Worm (Caenorhabditis elegans) whole organism, L3 larva: ENCODE results near the gene cyp-33C9.

Experiments used
- R02D3.7 ChIP-seq: fragments of 150-350 bp; optimal IDR thresholded peaks from 2 replicates; lab custom pipeline; 2014; ENCODE audit warnings: missing biosample characterization, missing genetic modification characterization
- ZK546.5 ChIP-seq: sonication (generic microtip); optimal IDR thresholded peaks from 2 replicates; lab custom pipeline; 2017; ENCODE audit warnings: missing biosample characterization, missing genetic modification characterization
- aly-2 ChIP-seq: fragments of 150-350 bp; optimal IDR thresholded peaks from 2 replicates; lab custom pipeline; 2014; ENCODE audit warnings: missing biosample characterization, missing genetic modification characterization
- ama-1 ChIP-seq: fragments of 150-350 bp; optimal IDR thresholded peaks from 2 replicates; lab custom pipeline; 2018
- ceh-16 ChIP-seq: sonication (generic microtip); optimal IDR thresholded peaks from 2 replicates; lab custom pipeline; 2017; ENCODE audit warnings: missing biosample characterization, missing genetic modification characterization
- ceh-82 ChIP-seq: fragments of 150-350 bp; optimal IDR thresholded peaks from 2 replicates; lab custom pipeline; 2014; ENCODE audit warnings: missing biosample characterization, missing genetic modification characterization
- ceh-9 ChIP-seq: sonication (generic microtip); optimal IDR thresholded peaks from 2 replicates; lab custom pipeline; 2018; ENCODE audit warnings: missing biosample characterization, missing genetic modification characterization
- daf-12 ChIP-seq: fragments of 150-350 bp; optimal IDR thresholded peaks from 2 replicates; lab custom pipeline; 2014; ENCODE audit warnings: missing biosample characterization, missing genetic modification reagents, missing genetic modification characterization
- egl-27 ChIP-seq: sonication (generic microtip); optimal IDR thresholded peaks from 4 replicates; lab custom pipeline; 2017; ENCODE audit warnings: missing biosample characterization, missing genetic modification reagents, missing genetic modification characterization
- elt-2 ChIP-seq: sonication (generic microtip); optimal IDR thresholded peaks from 2 replicates; lab custom pipeline; 2016; ENCODE audit warnings: missing genetic modification reagents, mild to moderate bottlenecking, missing genetic modification characterization, missing compliant biosample characterization
- elt-3 ChIP-seq, 3 experiments: fragments of 150-350 bp in 1 of 3; sonication (generic microtip) in 2 of 3; optimal IDR thresholded peaks; 2 replicates in 2 of 3; 4 replicates in 1 of 3; lab custom pipeline; 2014 to 2017; ENCODE audit warnings: missing biosample characterization in 3 of 3, missing genetic modification characterization in 3 of 3
- eor-1 ChIP-seq, 2 experiments: fragments of 150-350 bp; optimal IDR thresholded peaks; 2 replicates each; lab custom pipeline; 2014 to 2018; ENCODE audit warnings: missing biosample characterization in 2 of 2, missing genetic modification characterization in 2 of 2
- fkh-10 ChIP-seq: sonication (generic microtip); optimal IDR thresholded peaks from 2 replicates; lab custom pipeline; 2017; ENCODE audit warnings: missing biosample characterization, missing genetic modification reagents, missing genetic modification characterization
- fkh-2 ChIP-seq: fragments of 150-350 bp; optimal IDR thresholded peaks from 2 replicates; lab custom pipeline; 2014; ENCODE audit warnings: missing biosample characterization, missing genetic modification reagents, missing genetic modification characterization
- fos-1 ChIP-seq: fragments of 150-350 bp; optimal IDR thresholded peaks from 2 replicates; lab custom pipeline; 2014; ENCODE audit warnings: missing biosample characterization, missing genetic modification characterization
- hmg-11 ChIP-seq: sonication (generic microtip); optimal IDR thresholded peaks from 2 replicates; lab custom pipeline; 2016; ENCODE audit warnings: missing genetic modification characterization, missing compliant biosample characterization
- jun-1 ChIP-seq: fragments of 150-350 bp; optimal IDR thresholded peaks from 2 replicates; lab custom pipeline; 2014; ENCODE audit warnings: missing biosample characterization, missing genetic modification reagents, missing genetic modification characterization
- lin-15B ChIP-seq: fragments of 150-350 bp; optimal IDR thresholded peaks from 2 replicates; lab custom pipeline; 2014; ENCODE audit warnings: missing biosample characterization, missing genetic modification characterization
- lsy-12 ChIP-seq: sonication (generic microtip); optimal IDR thresholded peaks from 2 replicates; lab custom pipeline; 2016; ENCODE audit warnings: mild to moderate bottlenecking, missing genetic modification characterization, missing compliant biosample characterization
- nfya-1 ChIP-seq: sonication (generic microtip); optimal IDR thresholded peaks from 2 replicates; lab custom pipeline; 2017; ENCODE audit warnings: missing genetic modification characterization, mild to moderate bottlenecking, missing compliant biosample characterization, antibody characterized with exemption, moderate library complexity; ENCODE audit not compliant: insufficient read depth
- nhr-11 ChIP-seq: fragments of 150-350 bp; optimal IDR thresholded peaks from 2 replicates; lab custom pipeline; 2014; ENCODE audit warnings: missing biosample characterization, missing genetic modification characterization
- nhr-12 ChIP-seq: fragments of 150-350 bp; optimal IDR thresholded peaks from 2 replicates; lab custom pipeline; 2014; ENCODE audit warnings: missing biosample characterization, missing genetic modification characterization
- nhr-28 ChIP-seq: fragments of 150-350 bp; optimal IDR thresholded peaks from 2 replicates; lab custom pipeline; 2014; ENCODE audit warnings: missing biosample characterization, missing genetic modification characterization
- nhr-43 ChIP-seq: sonication (generic microtip); optimal IDR thresholded peaks from 2 replicates; lab custom pipeline; 2016; ENCODE audit warnings: mild to moderate bottlenecking, missing genetic modification characterization, missing compliant biosample characterization; ENCODE audit not compliant: poor library complexity, severe bottlenecking
- nhr-76 ChIP-seq: fragments of 150-350 bp; sonication (generic microtip); optimal IDR thresholded peaks from 5 replicates; lab custom pipeline; 2014; ENCODE audit warnings: missing biosample characterization, missing genetic modification characterization
- nhr-77 ChIP-seq: fragments of 150-350 bp; optimal IDR thresholded peaks from 2 replicates; lab custom pipeline; 2014; ENCODE audit warnings: missing biosample characterization, missing genetic modification characterization
- pqm-1 ChIP-seq: fragments of 150-350 bp; optimal IDR thresholded peaks from 2 replicates; lab custom pipeline; 2017; ENCODE audit warnings: missing biosample characterization, missing genetic modification characterization, inconsistent platforms
- skn-1 ChIP-seq: fragments of 150-350 bp; optimal IDR thresholded peaks from 2 replicates; lab custom pipeline; 2014; ENCODE audit warnings: missing biosample characterization, missing genetic modification characterization
- snpc-4 ChIP-seq: fragments of 150-350 bp; optimal IDR thresholded peaks from 2 replicates; lab custom pipeline; 2014; ENCODE audit warnings: missing biosample characterization, missing genetic modification characterization
- tbx-2 ChIP-seq: sonication (generic microtip); optimal IDR thresholded peaks from 2 replicates; lab custom pipeline; 2016; ENCODE audit warnings: mild to moderate bottlenecking, missing genetic modification characterization, missing compliant biosample characterization
- unc-39 ChIP-seq: sonication (generic microtip); optimal IDR thresholded peaks from 4 replicates; lab custom pipeline; 2017; ENCODE audit warnings: missing biosample characterization, missing genetic modification characterization
- unc-62 ChIP-seq: fragments of 150-350 bp; sonication (generic microtip); optimal IDR thresholded peaks from 4 replicates; lab custom pipeline; 2014; ENCODE audit warnings: missing biosample characterization, missing genetic modification reagents, missing genetic modification characterization
- zag-1 ChIP-seq: fragments of 150-350 bp; optimal IDR thresholded peaks from 2 replicates; lab custom pipeline; 2014; ENCODE audit warnings: missing biosample characterization, missing genetic modification characterization
- ztf-11 ChIP-seq: fragments of 150-350 bp; optimal IDR thresholded peaks from 2 replicates; lab custom pipeline; 2014; ENCODE audit warnings: missing biosample characterization, missing genetic modification characterization
- ztf-4 ChIP-seq: fragments of 150-350 bp; optimal IDR thresholded peaks from 2 replicates; lab custom pipeline; 2014; ENCODE audit warnings: missing biosample characterization, missing genetic modification characterization

cyp-33C9 gene

DNA sequence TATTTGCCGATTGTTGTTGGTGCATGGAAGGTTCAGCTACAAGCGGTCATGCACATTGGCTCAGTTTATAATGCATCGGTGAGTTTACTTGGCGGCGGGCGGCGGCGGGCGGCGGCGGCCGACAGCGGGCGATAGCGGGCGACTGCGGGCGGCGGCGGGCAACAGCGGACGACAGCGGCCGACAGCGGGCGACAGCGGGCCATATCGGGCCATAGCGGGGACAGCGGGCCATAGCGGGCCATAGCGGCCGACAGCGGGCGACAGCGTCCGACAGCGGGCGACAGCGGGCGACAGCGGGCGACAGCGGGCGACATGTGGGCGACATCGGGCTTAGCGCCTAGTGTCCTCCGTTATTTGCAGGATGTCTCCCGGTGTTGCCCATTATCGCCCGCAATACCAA lies 37.8 kb upstream of the cyp-33C9 start:
- no peak for TF ChIP-seq pqm-1
- no peak for TF ChIP-seq fkh-10
- no peak for TF ChIP-seq aly-2 (tag; lab: Kevin White, UChicago)
- no peak for TF ChIP-seq nhr-76
- no peak for TF ChIP-seq ztf-4
- no peak for TF ChIP-seq R02D3.7 (tag; lab: Kevin White, UChicago)
- TF ChIP-seq lsy-12 (tag; lab: Kevin White, UChicago), result no peak
- no peak for TF ChIP-seq fos-1
- TF ChIP-seq fkh-2 (tag; lab: Kevin White, UChicago), result no peak
- TF ChIP-seq nhr-43 (tag; lab: Kevin White, UChicago), result no peak
- TF ChIP-seq daf-12 (tag; lab: Kevin White, UChicago), result no peak
- no peak for TF ChIP-seq elt-2 (tag; lab: Kevin White, UChicago)
- no peak for TF ChIP-seq egl-27 (tag; lab: Kevin White, UChicago)
- no peak for TF ChIP-seq nfya-1 (tag; lab: Kevin White, UChicago)
- no peak for TF ChIP-seq snpc-4
- TF ChIP-seq ZK546.5 (tag; lab: Kevin White, UChicago), result no peak
- no peak for TF ChIP-seq zag-1 (tag; lab: Kevin White, UChicago)
- TF ChIP-seq nhr-11 (tag; lab: Kevin White, UChicago), result no peak
- TF ChIP-seq hmg-11 (tag; lab: Kevin White, UChicago), result no peak
- TF ChIP-seq unc-62 (GFP tag; lab: Kevin White, UChicago), result no peak
- TF ChIP-seq, all 47 proteins: peak for 0

ce11 chrV:3128803-3129202 lies 34.4 kb upstream of the cyp-33C9 start, which contains the start of gene tat-6:
TSS of gene tat-6 (plus strand) at chrV:3129103.
- TF ChIP-seq snpc-4, result no peak
- no peak for TF ChIP-seq nhr-12 (tag; lab: Kevin White, UChicago)
- TF ChIP-seq skn-1 (tag; lab: Kevin White, UChicago), result no peak
- no peak for TF ChIP-seq ceh-16
- TF ChIP-seq jun-1, result no peak
- no peak for TF ChIP-seq ceh-82
- no peak for TF ChIP-seq nhr-28 (tag; lab: Kevin White, UChicago)
- TF ChIP-seq nhr-76, result no peak
- no peak for TF ChIP-seq nhr-43 (tag; lab: Kevin White, UChicago)
- no peak for TF ChIP-seq elt-2 (tag; lab: Kevin White, UChicago)
- no peak for TF ChIP-seq hmg-11 (tag; lab: Kevin White, UChicago)
- no peak for TF ChIP-seq egl-27 (tag; lab: Kevin White, UChicago)
- no peak for TF ChIP-seq ztf-11 (tag; lab: Kevin White, UChicago)

DNA sequence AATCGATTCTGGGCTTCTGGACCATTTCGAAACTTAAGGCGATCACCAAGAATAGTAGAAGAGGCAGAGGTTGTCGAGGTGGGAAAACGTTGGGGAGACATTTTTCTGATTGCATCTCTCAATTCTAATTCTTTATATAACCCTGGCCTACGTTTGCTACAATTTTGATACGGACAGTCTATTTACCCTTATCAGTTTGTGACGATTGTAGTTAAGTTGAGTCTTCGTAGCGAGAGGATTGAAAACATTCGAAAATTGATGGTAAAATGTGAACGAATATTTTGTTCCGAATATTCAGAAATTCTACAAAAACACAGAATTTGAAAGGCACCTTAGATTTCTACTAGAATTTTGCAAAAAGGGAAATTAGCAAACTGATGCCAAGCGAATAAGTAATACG lies 33.3 kb upstream of the cyp-33C9 start, which contains the start of gene Y73C8C.10:
Y73C8C.10 (minus strand) TSS at position 101 of the 400 bp plus-strand sequence.
- TF ChIP-seq elt-2 (tag; lab: Kevin White, UChicago) (peak; percentile 6), ztf-11 (tag; lab: Kevin White, UChicago) (no peak)

ce11 chrV:3124912-3125311 lies 30.6 kb upstream of the cyp-33C9 start, which contains the start of gene Y73C8C.12:
TSS of gene Y73C8C.12 (plus strand) at chrV:3125212.
- TF ChIP-seq R02D3.7 (tag; lab: Kevin White, UChicago), result no peak
- no peak for TF ChIP-seq ceh-9 (tag; lab: Kevin White, UChicago)
- TF ChIP-seq fos-1, result no peak
- TF ChIP-seq elt-2 (tag; lab: Kevin White, UChicago), result no peak
- no peak for TF ChIP-seq pqm-1
- no peak for TF ChIP-seq ztf-4
- no peak for TF ChIP-seq nhr-43 (tag; lab: Kevin White, UChicago)
- TF ChIP-seq tbx-2, result no peak
- no peak for TF ChIP-seq aly-2 (tag; lab: Kevin White, UChicago)
- TF ChIP-seq skn-1 (tag; lab: Kevin White, UChicago), result no peak
- TF ChIP-seq elt-3 (tag; optimal IDR thresholded peaks at IDR 0.05; lab: Kevin White, UChicago), result no peak
- no peak for TF ChIP-seq ceh-16
- TF ChIP-seq nhr-77 (tag; lab: Kevin White, UChicago), result no peak
- TF ChIP-seq zag-1 (tag; lab: Kevin White, UChicago), result no peak
- no peak for TF ChIP-seq eor-1 (tag; optimal IDR thresholded peaks at IDR 0.05; lab: Kevin White, UChicago)
- TF ChIP-seq, all 47 proteins: peak for 0

DNA sequence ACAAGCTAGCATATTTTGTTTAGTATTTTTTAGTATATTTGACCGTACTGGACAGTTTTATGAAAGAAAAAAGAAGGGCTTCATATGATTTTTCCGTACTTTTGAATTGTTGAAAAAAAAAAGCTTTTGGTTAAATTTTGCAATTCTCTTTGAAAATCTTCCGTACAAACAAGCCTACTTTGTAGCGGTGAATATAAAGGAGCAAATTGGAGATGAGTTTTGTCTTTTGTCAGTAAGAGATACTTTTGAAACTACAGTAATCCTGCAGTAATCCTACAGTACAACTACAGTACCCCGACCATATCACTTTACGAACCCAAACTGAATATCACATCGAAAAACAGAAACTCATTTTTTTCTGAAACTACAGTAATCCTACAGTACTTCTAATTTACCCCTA lies 28.0 kb upstream of the cyp-33C9 start:
- no peak for TF ChIP-seq ama-1
- TF ChIP-seq lin-15B, result no peak
- no peak for TF ChIP-seq elt-2 (tag; lab: Kevin White, UChicago)
- TF ChIP-seq fkh-2 (tag; lab: Kevin White, UChicago), result no peak
- no peak for TF ChIP-seq unc-62 (GFP tag; lab: Kevin White, UChicago)
- TF ChIP-seq elt-3 (tag; optimal IDR thresholded peaks at IDR 0.05; lab: Kevin White, UChicago), result no peak
- TF ChIP-seq egl-27 (tag; lab: Kevin White, UChicago), result no peak
- no peak for TF ChIP-seq lsy-12 (tag; lab: Kevin White, UChicago)
- no peak for TF ChIP-seq unc-39 (tag; lab: Kevin White, UChicago)
- TF ChIP-seq fkh-10, result no peak
